Fruit fly (Drosophila melanogaster) whole organism, embryonic: Measurements from ENCODE around the gene M6.

Source experiments
- Atf-2 ChIP-seq: fragments of 200-800 bp; sonication (Bioruptor generic); optimal IDR thresholded peaks from 2 replicates; lab custom pipeline; 2016; ENCODE audit warnings: missing biosample characterization, missing genetic modification characterization
- CG10654 ChIP-seq: fragments of 200-800 bp; sonication (Bioruptor generic); optimal IDR thresholded peaks from 2 replicates; lab custom pipeline; 2016; ENCODE audit warnings: missing biosample characterization, missing genetic modification characterization
- CG11398 ChIP-seq: fragments of 200-800 bp; sonication (Bioruptor generic); optimal IDR thresholded peaks from 2 replicates; lab custom pipeline; 2016; ENCODE audit warnings: missing biosample characterization, missing genetic modification characterization
- CG11696 ChIP-seq: fragments of 200-800 bp; sonication (Bioruptor generic); IDR thresholded peaks from 2 replicates; pipeline ENCODE4 v1.3.6; 2022; ENCODE audit warnings: missing biosample characterization, missing genetic modification characterization
- CG12104 ChIP-seq: fragments of 200-800 bp; sonication (Bioruptor generic); optimal IDR thresholded peaks from 3 replicates; lab custom pipeline; 2016; ENCODE audit warnings: missing biosample characterization, missing genetic modification characterization
- CG1233 ChIP-seq: fragments of 200-800 bp; sonication (Bioruptor generic); optimal IDR thresholded peaks from 4 replicates; lab custom pipeline; 2018; ENCODE audit warnings: missing biosample characterization, mild to moderate bottlenecking, missing genetic modification characterization
- CG18619 ChIP-seq: fragments of 200-800 bp; sonication (Bioruptor generic); optimal IDR thresholded peaks from 3 replicates; lab custom pipeline; 2017; ENCODE audit warnings: missing biosample characterization, mild to moderate bottlenecking, missing genetic modification characterization
- CG18764 ChIP-seq: fragments of 200-800 bp; sonication (Bioruptor generic); optimal IDR thresholded peaks from 3 replicates; lab custom pipeline; 2016; ENCODE audit warnings: missing biosample characterization, missing genetic modification characterization
- CG2129 ChIP-seq: fragments of 200-800 bp; sonication (Bioruptor generic); IDR thresholded peaks from 2 replicates; pipeline ENCODE4 v1.3.6; 2022; ENCODE audit warnings: missing biosample characterization, missing genetic modification characterization; ENCODE audit not compliant: partially characterized antibody
- CG2678 ChIP-seq: fragments of 200-800 bp; sonication (Bioruptor generic); optimal IDR thresholded peaks from 3 replicates; lab custom pipeline; 2019; ENCODE audit warnings: missing biosample characterization, mild to moderate bottlenecking, missing genetic modification characterization, moderate library complexity
- CG2712 ChIP-seq: fragments of 200-800 bp; optimal IDR thresholded peaks from 3 replicates; lab custom pipeline; 2019; ENCODE audit warnings: missing biosample characterization, mild to moderate bottlenecking, missing genetic modification characterization, moderate library complexity
- CG3065 ChIP-seq: fragments of 200-800 bp; sonication (Bioruptor generic); optimal IDR thresholded peaks from 2 replicates; lab custom pipeline; 2016; ENCODE audit warnings: missing biosample characterization, missing genetic modification characterization
- CG31365 ChIP-seq: fragments of 200-800 bp; sonication (Bioruptor generic); optimal IDR thresholded peaks from 2 replicates; lab custom pipeline; 2018; ENCODE audit warnings: missing biosample characterization, mild to moderate bottlenecking, missing genetic modification characterization
- CG32767 ChIP-seq: fragments of 200-800 bp; sonication (Bioruptor generic); IDR thresholded peaks from 2 replicates; pipeline ENCODE4 v1.3.6; 2022; ENCODE audit warnings: missing biosample characterization, missing genetic modification characterization
- CG4617 ChIP-seq: fragments of 200-800 bp; sonication (Bioruptor generic); optimal IDR thresholded peaks from 3 replicates; lab custom pipeline; 2016; ENCODE audit warnings: missing biosample characterization, missing genetic modification characterization, borderline replicate concordance
- CG4820 ChIP-seq: fragments of 200-800 bp; sonication (Bioruptor generic); optimal IDR thresholded peaks from 3 replicates; lab custom pipeline; 2016; ENCODE audit warnings: missing biosample characterization, missing genetic modification characterization
- CG7839 ChIP-seq: fragments of 200-800 bp; sonication (Bioruptor generic); optimal IDR thresholded peaks from 3 replicates; lab custom pipeline; 2018; ENCODE audit warnings: missing biosample characterization, mild to moderate bottlenecking, missing genetic modification characterization, moderate library complexity
- CG7928 ChIP-seq: fragments of 200-800 bp; sonication (Bioruptor generic); optimal IDR thresholded peaks from 2 replicates; lab custom pipeline; 2017; ENCODE audit warnings: missing biosample characterization, mild to moderate bottlenecking, missing genetic modification characterization
- CG8089 ChIP-seq: fragments of 200-800 bp; sonication (Bioruptor generic); optimal IDR thresholded peaks from 3 replicates; lab custom pipeline; 2016; ENCODE audit warnings: missing biosample characterization, missing genetic modification characterization
- CG8359 ChIP-seq: fragments of 200-800 bp; sonication (Bioruptor generic); optimal IDR thresholded peaks from 2 replicates; lab custom pipeline; 2017; ENCODE audit warnings: missing biosample characterization, mild to moderate bottlenecking, missing genetic modification characterization, borderline replicate concordance
- CG8924 ChIP-seq: fragments of 200-800 bp; optimal IDR thresholded peaks from 3 replicates; lab custom pipeline; 2019; ENCODE audit warnings: missing biosample characterization, mild to moderate bottlenecking, missing genetic modification characterization, moderate library complexity
- Chrac-16 ChIP-seq: fragments of 200-800 bp; sonication (Bioruptor generic); optimal IDR thresholded peaks from 3 replicates; lab custom pipeline; 2016; ENCODE audit warnings: missing biosample characterization, missing genetic modification characterization
- CrebB ChIP-seq: fragments of 200-800 bp; sonication (Bioruptor generic); optimal IDR thresholded peaks from 3 replicates; lab custom pipeline; 2018; ENCODE audit warnings: missing biosample characterization, mild to moderate bottlenecking, missing genetic modification characterization
- Dip3 ChIP-seq: fragments of 200-800 bp; sonication (Bioruptor generic); optimal IDR thresholded peaks from 3 replicates; lab custom pipeline; 2016; ENCODE audit warnings: missing biosample characterization, missing genetic modification characterization
- Fer1 ChIP-seq: fragments of 200-800 bp; sonication (Bioruptor generic); optimal IDR thresholded peaks from 2 replicates; lab custom pipeline; 2017; ENCODE audit warnings: missing biosample characterization, mild to moderate bottlenecking, missing genetic modification characterization
- HLH4C ChIP-seq: fragments of 200-800 bp; sonication (Bioruptor generic); IDR thresholded peaks from 3 replicates; pipeline ENCODE4 v1.3.6; 2022; ENCODE audit warnings: missing biosample characterization, missing genetic modification characterization; ENCODE audit not compliant: partially characterized antibody
- HmgZ ChIP-seq: fragments of 200-800 bp; sonication (Bioruptor generic); optimal IDR thresholded peaks from 2 replicates; lab custom pipeline; 2018; ENCODE audit warnings: missing biosample characterization, mild to moderate bottlenecking, missing genetic modification characterization
- Hr51 ChIP-seq, 2 experiments: fragments of 200-800 bp; sonication (Bioruptor generic); optimal IDR thresholded peaks; 2 replicates in 1 of 2; 3 replicates in 1 of 2; lab custom pipeline; 2016 to 2018; ENCODE audit warnings: missing biosample characterization in 2 of 2, missing genetic modification characterization in 2 of 2, mild to moderate bottlenecking in 1 of 2, moderate library complexity in 1 of 2
- Hr78 ChIP-seq, 2 experiments: fragments of 200-800 bp in 1 of 2; fragments of >200 bp in 1 of 2; sonication (Bioruptor generic) in 1 of 2; optimal IDR thresholded peaks; 2 replicates each; lab custom pipeline; 2017 to 2019; ENCODE audit warnings: missing biosample characterization in 2 of 2, missing genetic modification characterization in 2 of 2, mild to moderate bottlenecking in 1 of 2, moderate library complexity in 1 of 2
- Hsf ChIP-seq: fragments of 200-800 bp; sonication (Bioruptor generic); optimal IDR thresholded peaks from 3 replicates; lab custom pipeline; 2016; ENCODE audit warnings: missing biosample characterization, missing genetic modification characterization
- Lim3 ChIP-seq: fragments of 200-800 bp; sonication (Bioruptor generic); IDR thresholded peaks from 2 replicates; pipeline ENCODE4 v1.3.6; 2022; ENCODE audit warnings: missing biosample characterization, missing genetic modification characterization
- Scr ChIP-seq: fragments of 200-800 bp; sonication (Bioruptor generic); IDR thresholded peaks from 2 replicates; pipeline ENCODE4 v1.3.6; 2022; ENCODE audit warnings: missing biosample characterization, missing genetic modification characterization; ENCODE audit not compliant: partially characterized antibody
- Sin3A ChIP-seq: fragments of >200 bp; optimal IDR thresholded peaks from 2 replicates; lab custom pipeline; 2018
- bcd ChIP-seq: fragments of 200-800 bp; sonication (Bioruptor generic); optimal IDR thresholded peaks from 2 replicates; lab custom pipeline; 2017; ENCODE audit warnings: missing biosample characterization, mild to moderate bottlenecking, missing genetic modification characterization
- dan ChIP-seq: fragments of 200-800 bp; sonication (Bioruptor generic); IDR thresholded peaks from 2 replicates; pipeline ENCODE4 v1.3.6; 2022; ENCODE audit warnings: missing biosample characterization, missing genetic modification characterization
- dm ChIP-seq: fragments of 200-800 bp; sonication (Bioruptor generic); optimal IDR thresholded peaks from 3 replicates; lab custom pipeline; 2016; ENCODE audit warnings: missing biosample characterization, missing genetic modification characterization
- emc ChIP-seq: fragments of 200-800 bp; sonication (Bioruptor generic); optimal IDR thresholded peaks from 2 replicates; lab custom pipeline; 2016; ENCODE audit warnings: missing biosample characterization, missing genetic modification characterization
- eyg ChIP-seq: fragments of 200-800 bp; sonication (Bioruptor generic); optimal IDR thresholded peaks from 3 replicates; lab custom pipeline; 2016; ENCODE audit warnings: missing biosample characterization, missing genetic modification characterization
- fd96Cb ChIP-seq: fragments of 200-800 bp; sonication (Bioruptor generic); optimal IDR thresholded peaks from 2 replicates; lab custom pipeline; 2018; ENCODE audit warnings: missing biosample characterization, mild to moderate bottlenecking, missing genetic modification characterization, moderate library complexity
- ftz-f1 ChIP-seq: fragments of 200-800 bp; sonication (Bioruptor generic); optimal IDR thresholded peaks from 2 replicates; lab custom pipeline; 2016; ENCODE audit warnings: missing biosample characterization, missing genetic modification characterization
- hkb ChIP-seq, 2 experiments: fragments of 200-800 bp in 1 of 2; fragments of >200 bp in 1 of 2; sonication (Bioruptor generic) in 1 of 2; IDR thresholded peaks in 1 of 2; optimal IDR thresholded peaks in 1 of 2; 2 replicates each; pipeline versions ENCODE4 v1.3.6 to Lab custom; 2017 to 2022; ENCODE audit warnings: missing biosample characterization in 1 of 2, missing genetic modification characterization in 1 of 2
- lbe ChIP-seq: fragments of 200-800 bp; sonication (Bioruptor generic); optimal IDR thresholded peaks from 2 replicates; lab custom pipeline; 2016; ENCODE audit warnings: missing biosample characterization, mild to moderate bottlenecking, missing genetic modification characterization
- maf-S ChIP-seq: fragments of 200-800 bp; sonication (Bioruptor generic); optimal IDR thresholded peaks from 2 replicates; lab custom pipeline; 2016; ENCODE audit warnings: missing biosample characterization, missing genetic modification characterization
- pita ChIP-seq: fragments of 200-800 bp; sonication (Bioruptor generic); optimal IDR thresholded peaks from 2 replicates; lab custom pipeline; 2017; ENCODE audit warnings: missing biosample characterization, mild to moderate bottlenecking, missing genetic modification characterization
- pum ChIP-seq: fragments of 200-800 bp; sonication (Bioruptor generic); optimal IDR thresholded peaks from 2 replicates; lab custom pipeline; 2016; ENCODE audit warnings: missing biosample characterization, missing genetic modification characterization
- trh ChIP-seq: fragments of 200-800 bp; sonication (Bioruptor generic); optimal IDR thresholded peaks from 2 replicates; lab custom pipeline; 2016; ENCODE audit warnings: missing biosample characterization, missing genetic modification characterization
- twi ChIP-seq: fragments of 200-800 bp; optimal IDR thresholded peaks from 2 replicates; lab custom pipeline; 2019; ENCODE audit warnings: missing biosample characterization, mild to moderate bottlenecking, missing genetic modification characterization, moderate library complexity
- z ChIP-seq: fragments of 200-800 bp; sonication (Bioruptor generic); IDR thresholded peaks from 3 replicates; pipeline ENCODE4 v1.3.6; 2022; ENCODE audit warnings: missing biosample characterization, missing genetic modification characterization

M6 gene

dm6 chr3L:21539245-21540196, 31.9 kb downstream of the M6 start, which contains the start of the genes COX8 and VhaM9.7-b (continued):
- TF ChIP-seq dan (no peak), Hr78 (GFP tag; optimal IDR thresholded peaks at IDR 0.05; lab: Kevin White, UChicago) (no peak), emc (GFP tag; lab: Kevin White, UChicago) (peak; percentile 12), hkb (optimal IDR thresholded peaks at IDR 0.05; lab: Kevin White, UChicago) (no peak), hkb (GFP tag; IDR thresholded peaks at IDR 0.05; lab: Robert Waterston, UW) (peak; percentile 27; the same call in 1 of the 2 replicates), CG12104 (GFP tag; lab: Kevin White, UChicago) (peak; percentile 41), CG7839 (tag; lab: Kevin White, UChicago) (no peak), CG11696 (GFP tag; lab: Robert Waterston, UW) (no peak), CG8924 (tag; lab: Kevin White, UChicago) (no peak), CG18764 (GFP tag; lab: Kevin White, UChicago) (peak; percentile 62), twi (tag; lab: Kevin White, UChicago) (no peak), CG32767 (GFP tag; lab: Robert Waterston, UW) (no peak), HmgZ (tag; lab: Kevin White, UChicago) (peak; percentile 63), Atf-2 (GFP tag; lab: Kevin White, UChicago) (peak; percentile 43), maf-S (GFP tag; lab: Kevin White, UChicago) (peak; percentile 38), Scr (peak; percentile 77), CG4820 (GFP tag; lab: Kevin White, UChicago) (peak; percentile 68), CG3065 (GFP tag; lab: Kevin White, UChicago) (no peak), CG4617 (GFP tag; lab: Kevin White, UChicago) (peak; percentile 77), CG18619 (GFP tag; lab: Kevin White, UChicago) (peak; percentile 40), HLH4C (GFP tag; lab: Robert Waterston, UW) (peak; percentile 60; the same call in 2 of the 3 replicates), CG11398 (GFP tag; lab: Kevin White, UChicago) (no peak), CG8359 (no peak), Hsf (GFP tag; lab: Kevin White, UChicago) (peak; percentile 77), Lim3 (no peak), Fer1 (no peak), dm (GFP tag; lab: Kevin White, UChicago) (peak; percentile 12), eyg (GFP tag; lab: Kevin White, UChicago) (peak; percentile 20), Chrac-16 (GFP tag; lab: Kevin White, UChicago) (peak; percentile 55), CrebB (no peak), ftz-f1 (GFP tag; lab: Kevin White, UChicago) (no peak), CG2129 (no peak; the same call in 1 of the 2 replicates), CG10654 (GFP tag; lab: Kevin White, UChicago) (peak; percentile 48), trh (no peak), Dip3 (peak; percentile 13), CG31365 (tag; lab: Kevin White, UChicago) (no peak), Hr51 (GFP tag; optimal IDR thresholded peaks at IDR 0.05; lab: Kevin White, UChicago) (peak in 1 of 2 experiments; percentile 30), z (no peak), pita (GFP tag; lab: Kevin White, UChicago) (no peak), fd96Cb (peak; percentile 43), CG2678 (tag; lab: Kevin White, UChicago) (no peak), Sin3A (peak; percentile 73), pum (GFP tag; lab: Kevin White, UChicago) (peak; percentile 62), CG8089 (GFP tag; lab: Kevin White, UChicago) (peak; percentile 35), lbe (GFP tag; lab: Kevin White, UChicago) (peak; percentile 38), CG7928 (peak; percentile 25), CG1233 (no peak), CG2712 (peak; percentile 71), bcd (GFP tag; lab: Kevin White, UChicago) (no peak)
